Fruit fly (Drosophila melanogaster) whole organism, embryonic: ENCODE results near the gene CG10337.

Experiments
- B-H1 ChIP-seq: fragments of 200-800 bp; sonication (Bioruptor generic); IDR thresholded peaks from 3 replicates; pipeline ENCODE4 v1.3.6; 2022; ENCODE audit warnings: missing biosample characterization, missing genetic modification characterization
- Bgb ChIP-seq: fragments of 200-800 bp; sonication (Bioruptor generic); IDR thresholded peaks from 2 replicates; pipeline ENCODE4 v1.3.6; 2022; ENCODE audit warnings: missing biosample characterization, missing genetic modification characterization; ENCODE audit not compliant: partially characterized antibody
- BtbVII ChIP-seq: fragments of 200-800 bp; sonication (Bioruptor generic); optimal IDR thresholded peaks from 3 replicates; lab custom pipeline; 2017; ENCODE audit warnings: missing biosample characterization, mild to moderate bottlenecking, missing genetic modification characterization
- CG10431 ChIP-seq: fragments of 200-800 bp; sonication (Bioruptor generic); optimal IDR thresholded peaks from 3 replicates; lab custom pipeline; 2018; ENCODE audit warnings: missing biosample characterization, mild to moderate bottlenecking, missing genetic modification characterization
- CG11723 ChIP-seq: fragments of 200-800 bp; sonication (Bioruptor generic); optimal IDR thresholded peaks from 2 replicates; lab custom pipeline; 2017; ENCODE audit warnings: missing biosample characterization, mild to moderate bottlenecking, missing genetic modification characterization
- CG12299 ChIP-seq: fragments of 200-800 bp; sonication (Bioruptor generic); optimal IDR thresholded peaks from 2 replicates; lab custom pipeline; 2018; ENCODE audit warnings: missing biosample characterization, mild to moderate bottlenecking, missing genetic modification characterization
- CG12769 ChIP-seq: fragments of 200-800 bp; sonication (Bioruptor generic); optimal IDR thresholded peaks from 2 replicates; lab custom pipeline; 2019; ENCODE audit warnings: missing biosample characterization, mild to moderate bottlenecking, missing genetic modification characterization, moderate library complexity
- CG1602 ChIP-seq: fragments of 200-800 bp; sonication (Bioruptor generic); optimal IDR thresholded peaks from 3 replicates; lab custom pipeline; 2016; ENCODE audit warnings: missing biosample characterization, missing genetic modification characterization
- CG16815 ChIP-seq: fragments of 200-800 bp; sonication (Bioruptor generic); optimal IDR thresholded peaks from 3 replicates; lab custom pipeline; 2017; ENCODE audit warnings: missing biosample characterization, mild to moderate bottlenecking, missing genetic modification characterization
- CG16863 ChIP-seq: fragments of 200-800 bp; sonication (Bioruptor generic); optimal IDR thresholded peaks from 3 replicates; lab custom pipeline; 2016; ENCODE audit warnings: missing biosample characterization, missing genetic modification characterization
- CG30020 ChIP-seq: fragments of 200-800 bp; optimal IDR thresholded peaks from 2 replicates; lab custom pipeline; 2019; ENCODE audit warnings: missing biosample characterization, mild to moderate bottlenecking, missing genetic modification characterization, moderate library complexity
- CG3281 ChIP-seq: fragments of 200-800 bp; sonication (Bioruptor generic); optimal IDR thresholded peaks from 3 replicates; lab custom pipeline; 2017; ENCODE audit warnings: missing biosample characterization, mild to moderate bottlenecking, missing genetic modification characterization
- CG4854 ChIP-seq: fragments of 200-800 bp; sonication (Bioruptor generic); optimal IDR thresholded peaks from 2 replicates; lab custom pipeline; 2016; ENCODE audit warnings: missing biosample characterization, missing genetic modification characterization, inconsistent platforms
- CG6654 ChIP-seq: fragments of 200-800 bp; sonication (Bioruptor generic); optimal IDR thresholded peaks from 2 replicates; lab custom pipeline; 2017; ENCODE audit warnings: missing biosample characterization, mild to moderate bottlenecking, missing genetic modification characterization
- CG6765 ChIP-seq: fragments of 200-800 bp; sonication (Bioruptor generic); optimal IDR thresholded peaks from 3 replicates; lab custom pipeline; 2017; ENCODE audit warnings: missing biosample characterization, mild to moderate bottlenecking, missing genetic modification characterization
- CG7745 ChIP-seq: fragments of 200-800 bp; sonication (Bioruptor generic); optimal IDR thresholded peaks from 2 replicates; lab custom pipeline; 2018; ENCODE audit warnings: missing biosample characterization, mild to moderate bottlenecking, missing genetic modification characterization, moderate library complexity
- CG7786 ChIP-seq: fragments of 200-800 bp; sonication (Bioruptor generic); optimal IDR thresholded peaks from 2 replicates; lab custom pipeline; 2016; ENCODE audit warnings: missing biosample characterization, missing genetic modification characterization
- CG8924 ChIP-seq: fragments of 200-800 bp; optimal IDR thresholded peaks from 3 replicates; lab custom pipeline; 2019; ENCODE audit warnings: missing biosample characterization, mild to moderate bottlenecking, missing genetic modification characterization, moderate library complexity
- CG9609 ChIP-seq: fragments of 200-800 bp; sonication (Bioruptor generic); optimal IDR thresholded peaks from 3 replicates; lab custom pipeline; 2016; ENCODE audit warnings: missing biosample characterization, missing genetic modification characterization
- Dref ChIP-seq: fragments of 200-800 bp; sonication (Bioruptor generic); IDR thresholded peaks from 2 replicates; pipeline ENCODE4 v1.3.6; 2022; ENCODE audit warnings: missing biosample characterization, missing genetic modification characterization
- Elba2 ChIP-seq: fragments of 200-800 bp; sonication (Bioruptor generic); optimal IDR thresholded peaks from 3 replicates; lab custom pipeline; 2016; ENCODE audit warnings: missing biosample characterization, missing genetic modification characterization
- GATAe ChIP-seq: fragments of 200-800 bp; sonication (Bioruptor generic); conservative IDR thresholded peaks from 2 replicates; pipeline ENCODE4 v1.3.6; 2022; ENCODE audit warnings: missing biosample characterization, missing genetic modification characterization
- Gug ChIP-seq: fragments of 200-800 bp; sonication (Bioruptor generic); IDR thresholded peaks from 4 replicates; pipeline ENCODE4 v1.3.6; 2022; ENCODE audit warnings: missing biosample characterization, missing genetic modification characterization
- Lhr ChIP-seq: fragments of 200-800 bp; sonication (Bioruptor generic); optimal IDR thresholded peaks from 3 replicates; lab custom pipeline; 2017; ENCODE audit warnings: mild to moderate bottlenecking, missing biosample characterization, missing genetic modification reagents, missing genetic modification characterization
- MBD-R2 ChIP-seq: fragments of 200-800 bp; sonication (Bioruptor generic); IDR thresholded peaks from 2 replicates; pipeline ENCODE4 v1.3.6; 2022; ENCODE audit warnings: missing biosample characterization, missing genetic modification characterization
- Mes4 ChIP-seq: fragments of 200-800 bp; sonication (Bioruptor generic); optimal IDR thresholded peaks from 2 replicates; lab custom pipeline; 2016; ENCODE audit warnings: missing biosample characterization, missing genetic modification characterization
- NFAT ChIP-seq: fragments of 200-800 bp; sonication (Bioruptor generic); IDR thresholded peaks from 2 replicates; pipeline ENCODE4 v1.3.6; 2022; ENCODE audit warnings: missing biosample characterization, missing genetic modification characterization
- Poxn ChIP-seq: fragments of 200-800 bp; sonication (Bioruptor generic); IDR thresholded peaks from 2 replicates; pipeline ENCODE4 v1.3.6; 2022; ENCODE audit warnings: missing biosample characterization, missing genetic modification characterization
- Ptx1 ChIP-seq: fragments of 200-800 bp; sonication (Bioruptor generic); IDR thresholded peaks from 2 replicates; pipeline ENCODE4 v1.3.6; 2022; ENCODE audit warnings: missing biosample characterization, missing genetic modification characterization
- Sox102F ChIP-seq: fragments of 200-800 bp; sonication (Bioruptor generic); optimal IDR thresholded peaks from 2 replicates; lab custom pipeline; 2018; ENCODE audit warnings: missing biosample characterization, mild to moderate bottlenecking, missing genetic modification characterization, moderate library complexity
- Sry-β ChIP-seq: fragments of 200-800 bp; sonication (Bioruptor generic); optimal IDR thresholded peaks from 2 replicates; lab custom pipeline; 2018; ENCODE audit warnings: missing biosample characterization, mild to moderate bottlenecking, missing genetic modification characterization, moderate library complexity
- bigmax ChIP-seq: fragments of 200-800 bp; sonication (Bioruptor generic); optimal IDR thresholded peaks from 2 replicates; lab custom pipeline; 2018; ENCODE audit warnings: missing biosample characterization, mild to moderate bottlenecking, missing genetic modification characterization
- btn ChIP-seq: fragments of 200-800 bp; sonication (Bioruptor generic); optimal IDR thresholded peaks from 2 replicates; lab custom pipeline; 2016; ENCODE audit warnings: missing biosample characterization, missing genetic modification characterization
- eyg ChIP-seq: fragments of 200-800 bp; sonication (Bioruptor generic); optimal IDR thresholded peaks from 3 replicates; lab custom pipeline; 2016; ENCODE audit warnings: missing biosample characterization, missing genetic modification characterization
- fd96Cb ChIP-seq: fragments of 200-800 bp; sonication (Bioruptor generic); optimal IDR thresholded peaks from 2 replicates; lab custom pipeline; 2018; ENCODE audit warnings: missing biosample characterization, mild to moderate bottlenecking, missing genetic modification characterization, moderate library complexity
- fru ChIP-seq: fragments of >200 bp; optimal IDR thresholded peaks from 2 replicates; lab custom pipeline; 2017
- gem ChIP-seq: fragments of 200-800 bp; sonication (Bioruptor generic); optimal IDR thresholded peaks from 2 replicates; lab custom pipeline; 2019; ENCODE audit warnings: missing biosample characterization, mild to moderate bottlenecking, missing genetic modification characterization, moderate library complexity
- gfzf ChIP-seq: fragments of 200-800 bp; sonication (Bioruptor generic); optimal IDR thresholded peaks from 2 replicates; lab custom pipeline; 2016; ENCODE audit warnings: missing biosample characterization, mild to moderate bottlenecking, missing genetic modification characterization, moderate library complexity
- hb ChIP-seq: fragments of 200-800 bp; sonication (Bioruptor generic); IDR thresholded peaks from 3 replicates; pipeline ENCODE4 v1.3.6; 2022; ENCODE audit warnings: missing biosample characterization, missing genetic modification characterization; ENCODE audit not compliant: partially characterized antibody
- ind ChIP-seq: fragments of 200-800 bp; sonication (Bioruptor generic); optimal IDR thresholded peaks from 3 replicates; lab custom pipeline; 2016; ENCODE audit warnings: missing biosample characterization, missing genetic modification characterization
- insv ChIP-seq, 2 experiments: fragments of 200-800 bp; sonication (Bioruptor generic); optimal IDR thresholded peaks; 3 replicates each; lab custom pipeline; 2016 to 2018; ENCODE audit warnings: missing biosample characterization in 2 of 2, missing genetic modification characterization in 2 of 2
- ken ChIP-seq: fragments of 200-800 bp; sonication (Bioruptor generic); IDR thresholded peaks from 3 replicates; pipeline ENCODE4 v1.3.6; 2022; ENCODE audit warnings: missing biosample characterization, missing genetic modification characterization
- kni ChIP-seq: fragments of 200-800 bp; sonication (Bioruptor generic); optimal IDR thresholded peaks from 3 replicates; lab custom pipeline; 2017; ENCODE audit warnings: mild to moderate bottlenecking, missing biosample characterization, missing genetic modification reagents, missing genetic modification characterization
- onecut ChIP-seq: fragments of 200-800 bp; sonication (Bioruptor generic); IDR thresholded peaks from 2 replicates; pipeline ENCODE4 v1.3.6; 2022; ENCODE audit warnings: missing biosample characterization, missing genetic modification characterization
- pfk ChIP-seq: fragments of 200-800 bp; sonication (Bioruptor generic); optimal IDR thresholded peaks from 2 replicates; lab custom pipeline; 2018; ENCODE audit warnings: missing biosample characterization, mild to moderate bottlenecking, missing genetic modification characterization, moderate library complexity
- ro ChIP-seq: fragments of 200-800 bp; sonication (Bioruptor generic); IDR thresholded peaks from 2 replicates; pipeline ENCODE4 v1.3.6; 2022; ENCODE audit warnings: missing biosample characterization, missing genetic modification characterization
- row ChIP-seq: fragments of 200-800 bp; sonication (Bioruptor generic); IDR thresholded peaks from 3 replicates; pipeline ENCODE4 v1.3.6; 2022; ENCODE audit warnings: missing biosample characterization, missing genetic modification characterization
- sisA ChIP-seq: fragments of 200-800 bp; sonication (Bioruptor generic); IDR thresholded peaks from 2 replicates; pipeline ENCODE4 v1.3.6; 2022; ENCODE audit warnings: missing biosample characterization, missing genetic modification characterization
- stc ChIP-seq: fragments of 200-800 bp; sonication (Bioruptor generic); IDR thresholded peaks from 2 replicates; pipeline ENCODE4 v1.3.6; 2022; ENCODE audit warnings: missing biosample characterization, missing genetic modification characterization
- sug ChIP-seq: fragments of 200-800 bp; optimal IDR thresholded peaks from 2 replicates; lab custom pipeline; 2019; ENCODE audit warnings: missing biosample characterization, mild to moderate bottlenecking, missing genetic modification characterization, moderate library complexity
- zen2 ChIP-seq: fragments of 200-800 bp; sonication (Bioruptor generic); IDR thresholded peaks from 3 replicates; pipeline ENCODE4 v1.3.6; 2022; ENCODE audit warnings: missing biosample characterization, missing genetic modification characterization; ENCODE audit not compliant: partially characterized antibody
- zfh2 ChIP-seq: fragments of 200-800 bp; sonication (Bioruptor generic); optimal IDR thresholded peaks from 2 replicates; lab custom pipeline; 2016; ENCODE audit warnings: missing biosample characterization, missing genetic modification characterization

CG10337 gene

DNA sequence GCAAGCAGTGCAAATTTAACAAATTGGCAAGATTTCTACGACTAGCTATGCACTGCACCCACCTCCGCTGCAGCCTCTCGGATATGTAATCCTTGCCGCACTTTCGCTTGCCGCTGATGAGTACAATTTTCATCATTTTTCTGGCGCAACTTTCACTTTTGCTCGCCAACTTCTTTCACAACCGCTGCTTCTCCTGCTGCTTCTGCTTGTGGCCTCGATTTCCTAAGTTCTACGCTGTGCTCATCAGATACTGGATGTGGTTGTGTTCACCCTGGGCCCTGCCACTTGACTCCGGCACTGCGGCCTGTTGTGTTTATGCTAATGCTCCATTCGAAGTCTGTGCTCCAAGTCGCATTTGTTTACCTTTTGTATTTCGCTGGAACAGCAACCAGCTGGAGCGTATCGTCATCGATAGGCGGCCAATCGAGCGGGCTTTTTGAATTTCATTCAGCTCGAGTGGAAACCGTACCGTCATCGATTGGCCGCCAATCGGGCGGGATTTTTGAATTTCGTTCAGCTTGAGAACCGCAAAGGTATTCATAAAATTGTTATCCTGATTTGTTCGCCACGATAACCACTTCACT lies 33.3 kb upstream of the CG10337 start, which contains the start of gene Pmvk (continued):
- no peak for TF ChIP-seq CG3281 (GFP tag; lab: Kevin White, UChicago)
- no peak for TF ChIP-seq CG4854 (GFP tag; lab: Kevin White, UChicago)
- peak; percentile 85; the same call in 2 of the 3 replicates for TF ChIP-seq hb
- no peak for TF ChIP-seq CG8924
- TF ChIP-seq fru (lab: Kevin White, UChicago) = no peak
- no peak for TF ChIP-seq Sox102F (GFP tag; lab: Kevin White, UChicago)
- TF ChIP-seq CG7786 (GFP tag; lab: Kevin White, UChicago) = no peak
- no peak for TF ChIP-seq CG12299 (tag; lab: Kevin White, UChicago)
- no peak for TF ChIP-seq B-H1 (GFP tag; lab: Robert Waterston, UW)
- no peak for TF ChIP-seq pfk (GFP tag; lab: Kevin White, UChicago)
- no peak for TF ChIP-seq row (GFP tag; lab: Robert Waterston, UW)
- TF ChIP-seq bigmax (GFP tag; lab: Kevin White, UChicago) = no peak
- peak; percentile 93 for TF ChIP-seq Dref (GFP tag; lab: Robert Waterston, UW)
- TF ChIP-seq Elba2 (GFP tag; lab: Kevin White, UChicago) = no peak
- TF ChIP-seq sug (tag; lab: Kevin White, UChicago) = no peak
- no peak for TF ChIP-seq btn (GFP tag; lab: Kevin White, UChicago)
- no peak for TF ChIP-seq CG11723 (GFP tag; lab: Kevin White, UChicago)
- no peak for TF ChIP-seq ro (GFP tag; lab: Robert Waterston, UW)
- TF ChIP-seq CG7745 (tag; lab: Kevin White, UChicago) = no peak
- TF ChIP-seq CG6654 (GFP tag; lab: Kevin White, UChicago) = no peak
- TF ChIP-seq Poxn (GFP tag; lab: Robert Waterston, UW) = no peak
- no peak for TF ChIP-seq ken (GFP tag; lab: Robert Waterston, UW)
- TF ChIP-seq gfzf (GFP tag; lab: Kevin White, UChicago) = no peak
- TF ChIP-seq CG16863 (GFP tag; lab: Kevin White, UChicago) = no peak
- TF ChIP-seq BtbVII = no peak
- TF ChIP-seq CG9609 (GFP tag; lab: Kevin White, UChicago) = no peak
- no peak for TF ChIP-seq CG1602 (GFP tag; lab: Kevin White, UChicago)
- TF ChIP-seq onecut (GFP tag; lab: Robert Waterston, UW) = no peak
- no peak for TF ChIP-seq fd96Cb (tag; lab: Kevin White, UChicago)
- no peak for TF ChIP-seq CG12769 (tag; lab: Kevin White, UChicago)
- no peak for TF ChIP-seq stc (GFP tag; lab: Robert Waterston, UW)
- no peak for TF ChIP-seq Sry-β
- TF ChIP-seq Mes4 (GFP tag; lab: Kevin White, UChicago) = no peak
- no peak for TF ChIP-seq Lhr (GFP tag; lab: Kevin White, UChicago)
- no peak for TF ChIP-seq Gug
- peak; percentile 71 for TF ChIP-seq MBD-R2 (GFP tag; lab: Robert Waterston, UW)
- TF ChIP-seq sisA (GFP tag; lab: Robert Waterston, UW) = no peak
- no peak for TF ChIP-seq gem (tag; lab: Kevin White, UChicago)
- TF ChIP-seq ind (GFP tag; lab: Kevin White, UChicago) = no peak
- peak; percentile 90 for TF ChIP-seq Bgb (GFP tag; lab: Robert Waterston, UW)
- no peak for TF ChIP-seq kni
- TF ChIP-seq insv (GFP tag; optimal IDR thresholded peaks at IDR 0.05; lab: Kevin White, UChicago) = no peak
- TF ChIP-seq NFAT (GFP tag; lab: Robert Waterston, UW) = no peak
- peak; percentile 95 for TF ChIP-seq zen2 (GFP tag; lab: Robert Waterston, UW)
- no peak for TF ChIP-seq Ptx1
- peak; percentile 41 for TF ChIP-seq CG10431 (GFP tag; lab: Kevin White, UChicago)
- TF ChIP-seq zfh2 (GFP tag; lab: Kevin White, UChicago) = no peak
- no peak for TF ChIP-seq CG6765 (GFP tag; lab: Kevin White, UChicago)
- no peak for TF ChIP-seq CG16815 (GFP tag; lab: Kevin White, UChicago)
- no peak for TF ChIP-seq GATAe (GFP tag; lab: Robert Waterston, UW)
- no peak for TF ChIP-seq eyg (GFP tag; lab: Kevin White, UChicago)
- no peak for TF ChIP-seq CG30020 (tag; lab: Kevin White, UChicago)
